Worm (Caenorhabditis elegans) whole organism, L4 larva: ENCODE measurements around the gene C04E7.3.

ENCODE experiments used
- D1046.2 ChIP-seq: fragments of 200-800 bp; sonication (Bioruptor generic); IDR thresholded peaks from 2 replicates; pipeline ENCODE4 v1.3.6; 2022; ENCODE audit warnings: missing genetic modification characterization, missing compliant biosample characterization
- F10B5.3 ChIP-seq: sonication (generic microtip); optimal IDR thresholded peaks from 2 replicates; lab custom pipeline; 2016; ENCODE audit warnings: mild to moderate bottlenecking, missing genetic modification characterization, missing compliant biosample characterization
- F37D6.2 ChIP-seq: sonication (generic microtip); optimal IDR thresholded peaks from 2 replicates; lab custom pipeline; 2016; ENCODE audit warnings: mild to moderate bottlenecking, missing genetic modification characterization, missing compliant biosample characterization
- F49E8.2 ChIP-seq: sonication (generic microtip); optimal IDR thresholded peaks from 2 replicates; lab custom pipeline; 2016; ENCODE audit warnings: missing compliant biosample characterization, mild to moderate bottlenecking, missing genetic modification characterization, borderline replicate concordance
- T26A8.4 ChIP-seq: fragments of 200-800 bp; sonication (Bioruptor generic); IDR thresholded peaks from 2 replicates; pipeline ENCODE4 v1.3.6; 2022; ENCODE audit warnings: missing genetic modification characterization, missing compliant biosample characterization
- Y105C5A.15 ChIP-seq: fragments of 200-800 bp; sonication (Bioruptor generic); IDR thresholded peaks from 2 replicates; pipeline ENCODE4 v1.3.6; 2022; ENCODE audit warnings: missing genetic modification characterization, missing compliant biosample characterization
- Y48G9A.11 ChIP-seq: fragments of 200-800 bp; sonication (Bioruptor generic); IDR thresholded peaks from 2 replicates; pipeline ENCODE4 v1.3.6; 2022; ENCODE audit warnings: missing genetic modification reagents, missing genetic modification characterization, missing compliant biosample characterization
- Y5F2A.4 ChIP-seq: fragments of 200-800 bp; sonication (Bioruptor generic); optimal IDR thresholded peaks from 2 replicates; lab custom pipeline; 2018; ENCODE audit warnings: mild to moderate bottlenecking, missing genetic modification characterization, missing compliant biosample characterization
- Y75B8A.6 ChIP-seq: fragments of 200-800 bp; sonication (Bioruptor generic); IDR thresholded peaks from 2 replicates; pipeline ENCODE4 v1.3.6; 2022; ENCODE audit warnings: missing genetic modification reagents, missing genetic modification characterization, missing compliant biosample characterization
- ZK337.2 ChIP-seq: fragments of 200-800 bp; sonication (Bioruptor generic); IDR thresholded peaks from 2 replicates; pipeline ENCODE4 v1.3.6; 2022; ENCODE audit warnings: missing genetic modification reagents, missing genetic modification characterization, missing compliant biosample characterization
- aly-2 ChIP-seq: sonication (generic microtip); optimal IDR thresholded peaks from 2 replicates; lab custom pipeline; 2018; ENCODE audit warnings: missing biosample characterization, missing genetic modification characterization
- attf-4 ChIP-seq: sonication (generic microtip); optimal IDR thresholded peaks from 3 replicates; lab custom pipeline; 2017; ENCODE audit warnings: missing biosample characterization, missing genetic modification characterization
- ceh-32 ChIP-seq: sonication (generic microtip); optimal IDR thresholded peaks from 2 replicates; lab custom pipeline; 2016; ENCODE audit warnings: mild to moderate bottlenecking, missing genetic modification characterization, missing compliant biosample characterization; ENCODE audit not compliant: poor library complexity
- ceh-44 ChIP-seq: fragments of 200-800 bp; sonication (Bioruptor generic); IDR thresholded peaks from 2 replicates; pipeline ENCODE4 v1.3.6; 2022; ENCODE audit warnings: missing genetic modification reagents, missing genetic modification characterization, missing compliant biosample characterization
- ceh-82 ChIP-seq: sonication (generic microtip); optimal IDR thresholded peaks from 2 replicates; lab custom pipeline; 2017; ENCODE audit warnings: missing biosample characterization, missing genetic modification characterization
- ctbp-1 ChIP-seq: fragments of 200-800 bp; sonication (Bioruptor generic); IDR thresholded peaks from 2 replicates; pipeline ENCODE4 v1.3.6; 2022; ENCODE audit warnings: missing genetic modification reagents, missing genetic modification characterization, missing compliant biosample characterization
- daf-16 ChIP-seq, 3 experiments: sonication (generic microtip); optimal IDR thresholded peaks; 2 replicates each; lab custom pipeline; 2016 to 2017; ENCODE audit warnings: missing genetic modification characterization in 3 of 3, missing genetic modification reagents in 3 of 3, mild to moderate bottlenecking in 2 of 3, missing compliant biosample characterization in 2 of 3, missing biosample characterization in 1 of 3, moderate library complexity in 1 of 3
- daf-19 ChIP-seq: fragments of 200-800 bp; sonication (Bioruptor generic); conservative IDR thresholded peaks from 2 replicates; pipeline ENCODE4 v1.3.6; 2022; ENCODE audit warnings: missing genetic modification characterization, missing compliant biosample characterization
- dmd-6 ChIP-seq: fragments of 200-800 bp; sonication (Bioruptor generic); IDR thresholded peaks from 2 replicates; pipeline ENCODE4 v1.3.6; 2022; ENCODE audit warnings: missing genetic modification reagents, missing genetic modification characterization, missing compliant biosample characterization
- dmd-9 ChIP-seq: fragments of 200-800 bp; sonication (Bioruptor generic); IDR thresholded peaks from 2 replicates; pipeline ENCODE4 v1.3.6; 2022; ENCODE audit warnings: missing genetic modification reagents, missing genetic modification characterization, missing compliant biosample characterization
- dpl-1 ChIP-seq: fragments of 150-350 bp; optimal IDR thresholded peaks from 2 replicates; lab custom pipeline; 2014; ENCODE audit warnings: missing biosample characterization, missing genetic modification reagents, missing genetic modification characterization
- duxl-1 ChIP-seq: sonication (generic microtip); optimal IDR thresholded peaks from 2 replicates; lab custom pipeline; 2016; ENCODE audit warnings: mild to moderate bottlenecking, missing genetic modification characterization, moderate library complexity, missing compliant biosample characterization; ENCODE audit not compliant: poor library complexity
- egl-43 ChIP-seq: fragments of 200-800 bp; sonication (Bioruptor generic); IDR thresholded peaks from 2 replicates; pipeline ENCODE4 v1.3.6; 2022; ENCODE audit warnings: missing genetic modification reagents, missing genetic modification characterization, missing compliant biosample characterization
- fos-1 ChIP-seq: fragments of 150-350 bp; optimal IDR thresholded peaks from 2 replicates; lab custom pipeline; 2014; ENCODE audit warnings: missing biosample characterization, missing genetic modification characterization
- gei-8 ChIP-seq: fragments of 200-800 bp; sonication (Bioruptor generic); optimal IDR thresholded peaks from 2 replicates; lab custom pipeline; 2018; ENCODE audit warnings: mild to moderate bottlenecking, missing genetic modification characterization, missing compliant biosample characterization
- hif-1 ChIP-seq, 2 experiments: sonication (generic microtip); optimal IDR thresholded peaks; 2 replicates each; lab custom pipeline; 2016 to 2017; ENCODE audit warnings: missing compliant biosample characterization in 2 of 2, missing genetic modification characterization in 2 of 2, missing genetic modification reagents in 2 of 2, missing genotype in 2 of 2, mild to moderate bottlenecking in 1 of 2
- hlh-11 ChIP-seq: fragments of 200-800 bp; sonication (Bioruptor generic); optimal IDR thresholded peaks from 2 replicates; lab custom pipeline; 2018; ENCODE audit warnings: mild to moderate bottlenecking, missing genetic modification characterization, missing compliant biosample characterization
- hlh-30 ChIP-seq: sonication (generic microtip); optimal IDR thresholded peaks from 2 replicates; lab custom pipeline; 2017; ENCODE audit warnings: antibody characterized with exemption, mild to moderate bottlenecking, missing genetic modification characterization, missing compliant biosample characterization; ENCODE audit not compliant: insufficient read depth
- jun-1 ChIP-seq: fragments of 150-350 bp; optimal IDR thresholded peaks from 2 replicates; lab custom pipeline; 2014; ENCODE audit warnings: missing biosample characterization, missing genetic modification reagents, missing genetic modification characterization
- lin-1 ChIP-seq: fragments of 200-800 bp; sonication (Bioruptor generic); IDR thresholded peaks from 2 replicates; pipeline ENCODE4 v1.3.6; 2022; ENCODE audit warnings: missing genetic modification reagents, missing genetic modification characterization, missing compliant biosample characterization
- lin-13 ChIP-seq: fragments of 150-350 bp; optimal IDR thresholded peaks from 2 replicates; lab custom pipeline; 2014; ENCODE audit warnings: missing biosample characterization, missing genetic modification reagents, missing genetic modification characterization
- lin-38 ChIP-seq: fragments of 200-800 bp; sonication (Bioruptor generic); IDR thresholded peaks from 2 replicates; pipeline ENCODE4 v1.3.6; 2022; ENCODE audit warnings: missing genetic modification reagents, missing genetic modification characterization, missing compliant biosample characterization
- lsy-2 ChIP-seq, 2 experiments: fragments of 150-350 bp in 1 of 2; sonication (generic microtip) in 1 of 2; optimal IDR thresholded peaks; 2 replicates each; lab custom pipeline; 2014 to 2017; ENCODE audit warnings: missing biosample characterization in 2 of 2, missing genetic modification characterization in 2 of 2
- mes-2 ChIP-seq: sonication (generic microtip); optimal IDR thresholded peaks from 2 replicates; lab custom pipeline; 2016; ENCODE audit warnings: missing genotype, mild to moderate bottlenecking, missing genetic modification characterization, missing compliant biosample characterization; ENCODE audit not compliant: poor library complexity, severe bottlenecking
- nhr-10 ChIP-seq: fragments of 150-350 bp; optimal IDR thresholded peaks from 2 replicates; lab custom pipeline; 2014; ENCODE audit warnings: missing biosample characterization, missing genetic modification characterization
- nhr-111 ChIP-seq: fragments of 200-800 bp; sonication (Bioruptor generic); optimal IDR thresholded peaks from 2 replicates; lab custom pipeline; 2018; ENCODE audit warnings: mild to moderate bottlenecking, missing genetic modification characterization, missing compliant biosample characterization
- nhr-237 ChIP-seq: sonication (generic microtip); optimal IDR thresholded peaks from 2 replicates; lab custom pipeline; 2017; ENCODE audit warnings: missing biosample characterization, missing genetic modification characterization
- nhr-25 ChIP-seq: sonication (generic microtip); optimal IDR thresholded peaks from 2 replicates; lab custom pipeline; 2017; ENCODE audit warnings: missing genetic modification characterization, mild to moderate bottlenecking, missing compliant biosample characterization, antibody characterized with exemption, moderate library complexity, borderline replicate concordance; ENCODE audit not compliant: insufficient read depth
- nhr-42 ChIP-seq: fragments of 200-800 bp; sonication (Bioruptor generic); IDR thresholded peaks from 2 replicates; pipeline ENCODE4 v1.3.6; 2022; ENCODE audit warnings: missing genetic modification characterization, missing compliant biosample characterization
- nhr-76 ChIP-seq: fragments of 150-350 bp; optimal IDR thresholded peaks from 2 replicates; lab custom pipeline; 2014; ENCODE audit warnings: missing biosample characterization, missing genetic modification characterization
- pqm-1 ChIP-seq: sonication (generic microtip); optimal IDR thresholded peaks from 2 replicates; lab custom pipeline; 2017; ENCODE audit warnings: missing biosample characterization, missing genetic modification characterization
- saeg-2 ChIP-seq: fragments of 200-800 bp; sonication (Bioruptor generic); IDR thresholded peaks from 2 replicates; pipeline ENCODE4 v1.3.6; 2022; ENCODE audit warnings: missing genetic modification reagents, missing genetic modification characterization, missing compliant biosample characterization
- sdz-12 ChIP-seq: fragments of 200-800 bp; sonication (Bioruptor generic); optimal IDR thresholded peaks from 2 replicates; lab custom pipeline; 2018; ENCODE audit warnings: mild to moderate bottlenecking, missing genetic modification characterization, missing compliant biosample characterization
- spr-3 ChIP-seq: fragments of 200-800 bp; sonication (Bioruptor generic); optimal IDR thresholded peaks from 2 replicates; lab custom pipeline; 2018; ENCODE audit warnings: mild to moderate bottlenecking, missing genetic modification characterization, missing compliant biosample characterization
- tag-97 ChIP-seq: fragments of 200-800 bp; sonication (Bioruptor generic); IDR thresholded peaks from 2 replicates; pipeline ENCODE4 v1.3.6; 2022; ENCODE audit warnings: missing genetic modification characterization, missing compliant biosample characterization
- unc-62 ChIP-seq, 3 experiments: fragments of 150-350 bp in 1 of 3; sonication (generic microtip); optimal IDR thresholded peaks in 2 of 3; peaks in 1 of 3; 1 replicate in 1 of 3; 2 replicates in 2 of 3; lab custom pipeline; 2014 to 2017; ENCODE audit warnings: missing biosample characterization in 3 of 3, missing genetic modification characterization in 3 of 3, missing genetic modification reagents in 3 of 3, missing genotype in 1 of 3
- zag-1 ChIP-seq: fragments of 150-350 bp; optimal IDR thresholded peaks from 2 replicates; lab custom pipeline; 2014; ENCODE audit warnings: missing biosample characterization, missing genetic modification characterization
- zfp-2 ChIP-seq: sonication (generic microtip); optimal IDR thresholded peaks from 2 replicates; lab custom pipeline; 2016; ENCODE audit warnings: mild to moderate bottlenecking, missing genetic modification characterization, missing compliant biosample characterization
- zip-2 ChIP-seq: fragments of 150-350 bp; optimal IDR thresholded peaks from 2 replicates; lab custom pipeline; 2014; ENCODE audit warnings: missing biosample characterization, missing genetic modification characterization
- ztf-11 ChIP-seq: fragments of 150-350 bp; optimal IDR thresholded peaks from 2 replicates; lab custom pipeline; 2014; ENCODE audit warnings: missing biosample characterization, missing genetic modification characterization

The C04E7.3 gene

DNA sequence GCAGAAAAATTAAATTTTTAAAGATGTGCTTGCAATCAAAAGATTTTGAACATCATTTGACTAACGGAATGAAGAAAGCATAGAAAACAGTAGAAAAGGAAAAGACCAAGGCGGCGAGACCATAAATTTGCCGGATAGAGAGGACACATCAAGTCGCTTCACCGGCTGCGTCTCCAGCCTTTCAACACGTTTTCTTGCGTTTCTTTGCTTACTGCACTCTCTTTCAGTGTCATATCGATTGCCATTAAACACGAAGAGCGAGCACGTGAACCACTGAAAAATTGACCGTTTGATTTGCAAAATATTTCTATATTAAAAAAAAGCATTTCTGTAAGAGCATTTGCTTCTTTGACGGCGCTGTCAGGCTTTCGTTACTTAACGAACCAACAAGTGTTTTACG, 1.1 kb upstream of the C04E7.3 start (continued):
- TF ChIP-seq zfp-2 (tag; lab: Kevin White, UChicago) (no peak), Y5F2A.4 (GFP tag; lab: Kevin White, UChicago) (no peak), T26A8.4 (GFP tag; lab: Robert Waterston, UW) (no peak), ctbp-1 (no peak), Y75B8A.6 (GFP tag; lab: Robert Waterston, UW) (no peak), nhr-25 (no peak), sdz-12 (GFP tag; lab: Kevin White, UChicago) (no peak), dmd-9 (GFP tag; lab: Robert Waterston, UW) (no peak), zip-2 (tag; lab: Kevin White, UChicago) (no peak), zag-1 (tag; lab: Kevin White, UChicago) (no peak), lin-1 (GFP tag; lab: Robert Waterston, UW) (no peak), daf-16 (GFP tag; optimal IDR thresholded peaks at IDR 0.05; lab: Kevin White, UChicago) (no peak), daf-16 (tag; optimal IDR thresholded peaks at IDR 0.05; lab: Kevin White, UChicago) (no peak), dmd-6 (GFP tag; lab: Robert Waterston, UW) (peak; percentile 31; the same call in 1 of the 2 replicates), nhr-42 (no peak), spr-3 (GFP tag; lab: Kevin White, UChicago) (no peak), attf-4 (tag; lab: Kevin White, UChicago) (no peak), egl-43 (GFP tag; lab: Robert Waterston, UW) (0 out of 2 replicates have a peak, but pooled peaks have one; percentile 14), F49E8.2 (no peak), gei-8 (GFP tag; lab: Kevin White, UChicago) (no peak), ceh-32 (tag; lab: Kevin White, UChicago) (no peak), unc-62 (GFP tag; optimal IDR thresholded peaks at IDR 0.05 in 1 of 2; lab: Kevin White, UChicago) (peak in 1 of 2 experiments; percentile 54), unc-62 (tag; optimal IDR thresholded peaks at IDR 0.05; lab: Kevin White, UChicago) (no peak), Y105C5A.15 (no peak), Y48G9A.11 (GFP tag; lab: Robert Waterston, UW) (no peak), nhr-237 (no peak), tag-97 (GFP tag; lab: Robert Waterston, UW) (no peak), pqm-1 (tag; lab: Kevin White, UChicago) (no peak), daf-19 (no peak), D1046.2 (no peak), jun-1 (tag; lab: Kevin White, UChicago) (no peak), ZK337.2 (GFP tag; lab: Robert Waterston, UW) (no peak), ztf-11 (no peak), nhr-10 (no peak), lin-38 (no peak), duxl-1 (tag; lab: Kevin White, UChicago) (no peak), ceh-44 (GFP tag; lab: Robert Waterston, UW) (no peak), saeg-2 (GFP tag; lab: Robert Waterston, UW) (no peak), hif-1 (tag; optimal IDR thresholded peaks at IDR 0.05; lab: Kevin White, UChicago) (no peak)

ce11 chrX:343822-344221, 3.2 kb downstream of the C04E7.3 start:
- no peak for TF ChIP-seq F37D6.2 (tag; lab: Kevin White, UChicago)
- TF ChIP-seq nhr-111 (GFP tag; lab: Kevin White, UChicago) = no peak
- peak; percentile 20 for TF ChIP-seq hlh-30 (tag; lab: Kevin White, UChicago)
- no peak for TF ChIP-seq aly-2 (tag; lab: Kevin White, UChicago)
- no peak for TF ChIP-seq F49E8.2
- no peak for TF ChIP-seq nhr-237
- no peak for TF ChIP-seq nhr-42
- no peak for TF ChIP-seq zip-2 (tag; lab: Kevin White, UChicago)
- TF ChIP-seq fos-1 (tag; lab: Kevin White, UChicago) = no peak
- TF ChIP-seq hlh-11 = peak; percentile 37
- TF ChIP-seq dpl-1 = peak; percentile 44
- TF ChIP-seq F10B5.3 (tag; lab: Kevin White, UChicago) = no peak
- peak; percentile 75 for TF ChIP-seq lin-13 (GFP tag; lab: Kevin White, UChicago)
- TF ChIP-seq ceh-82 (tag; lab: Kevin White, UChicago) = no peak
- TF ChIP-seq nhr-76 (tag; lab: Kevin White, UChicago) = no peak
- TF ChIP-seq lsy-2 (tag; optimal IDR thresholded peaks at IDR 0.05; lab: Kevin White, UChicago) = peak in 1 of 2 experiments; percentile 15
- 0 out of 2 replicates have a peak, but pooled peaks have one; percentile 38 for TF ChIP-seq dmd-6 (GFP tag; lab: Robert Waterston, UW)
- TF ChIP-seq mes-2 (tag; lab: Kevin White, UChicago) = peak; percentile 36
- no peak for TF ChIP-seq Y48G9A.11 (GFP tag; lab: Robert Waterston, UW)
